Worm (Caenorhabditis elegans) whole organism, young adult: ENCODE data around the gene E02H1.5.

ENCODE experiments used
- B0261.1 ChIP-seq: sonication (generic microtip); optimal IDR thresholded peaks from 2 replicates; lab custom pipeline; 2016; ENCODE audit warnings: mild to moderate bottlenecking, missing genetic modification characterization, moderate library complexity, missing compliant biosample characterization
- C17E4.6 ChIP-seq: fragments of 200-800 bp; sonication (Bioruptor generic); IDR thresholded peaks from 2 replicates; pipeline ENCODE4 v1.3.6; 2022; ENCODE audit warnings: missing genetic modification reagents, missing genetic modification characterization, missing compliant biosample characterization
- F22D6.2 ChIP-seq: sonication (generic microtip); optimal IDR thresholded peaks from 2 replicates; lab custom pipeline; 2016; ENCODE audit warnings: mild to moderate bottlenecking, missing genetic modification characterization, missing compliant biosample characterization
- F57A8.1 ChIP-seq: fragments of 200-800 bp; sonication (Bioruptor generic); optimal IDR thresholded peaks from 2 replicates; lab custom pipeline; 2018; ENCODE audit warnings: mild to moderate bottlenecking, missing genetic modification characterization, moderate library complexity, missing compliant biosample characterization
- F57C9.4 ChIP-seq: sonication (generic microtip); optimal IDR thresholded peaks from 2 replicates; lab custom pipeline; 2017; ENCODE audit warnings: mild to moderate bottlenecking, missing genetic modification characterization, missing compliant biosample characterization
- T07F8.4 ChIP-seq: sonication (generic microtip); optimal IDR thresholded peaks from 2 replicates; lab custom pipeline; 2016; ENCODE audit warnings: mild to moderate bottlenecking, missing genetic modification characterization, moderate library complexity, missing compliant biosample characterization
- Y53G8AR.9 ChIP-seq: fragments of 200-800 bp; sonication (Bioruptor generic); conservative IDR thresholded peaks from 2 replicates; pipeline ENCODE4 v1.3.6; 2022; ENCODE audit warnings: missing genetic modification reagents, missing genetic modification characterization, missing compliant biosample characterization
- Y56A3A.18 ChIP-seq: fragments of 200-800 bp; sonication (Bioruptor generic); IDR thresholded peaks from 2 replicates; pipeline ENCODE4 v1.3.6; 2022; ENCODE audit warnings: missing genetic modification reagents, missing genetic modification characterization, missing compliant biosample characterization
- Y67H2A.10 ChIP-seq: fragments of 200-800 bp; sonication (Bioruptor generic); conservative IDR thresholded peaks from 2 replicates; pipeline ENCODE4 v1.3.6; 2022; ENCODE audit warnings: missing genetic modification reagents, missing genetic modification characterization, missing compliant biosample characterization
- Y79H2A.3 ChIP-seq: fragments of 200-800 bp; sonication (Bioruptor generic); conservative IDR thresholded peaks from 2 replicates; pipeline ENCODE4 v1.3.6; 2022; ENCODE audit warnings: missing genetic modification reagents, missing genetic modification characterization, missing compliant biosample characterization
- akir-1 ChIP-seq: fragments of 200-800 bp; sonication (Bioruptor generic); optimal IDR thresholded peaks from 2 replicates; lab custom pipeline; 2018; ENCODE audit warnings: mild to moderate bottlenecking, missing genetic modification characterization, moderate library complexity, missing compliant biosample characterization
- aptf-2 ChIP-seq: fragments of 200-800 bp; sonication (Bioruptor generic); conservative IDR thresholded peaks from 2 replicates; pipeline ENCODE4 v1.3.6; 2022; ENCODE audit warnings: missing genetic modification reagents, missing genetic modification characterization, missing compliant biosample characterization
- aptf-3 ChIP-seq: fragments of 200-800 bp; sonication (Bioruptor generic); IDR thresholded peaks from 2 replicates; pipeline ENCODE4 v1.3.6; 2022; ENCODE audit warnings: missing genetic modification characterization, missing compliant biosample characterization
- attf-3 ChIP-seq: fragments of 200-800 bp; sonication (Bioruptor generic); conservative IDR thresholded peaks from 2 replicates; pipeline ENCODE4 v1.3.6; 2022; ENCODE audit warnings: missing genetic modification reagents, missing genetic modification characterization, missing compliant biosample characterization
- ccch-3 ChIP-seq: fragments of 200-800 bp; sonication (Bioruptor generic); optimal IDR thresholded peaks from 2 replicates; lab custom pipeline; 2018; ENCODE audit warnings: mild to moderate bottlenecking, missing genetic modification characterization, missing compliant biosample characterization
- cebp-1 ChIP-seq, 2 experiments: fragments of 200-800 bp in 1 of 2; sonication (Bioruptor generic) in 1 of 2; sonication (generic microtip) in 1 of 2; IDR thresholded peaks in 1 of 2; optimal IDR thresholded peaks in 1 of 2; 2 replicates each; pipeline versions ENCODE4 v1.3.6 to Lab custom; 2017 to 2022; ENCODE audit warnings: missing compliant biosample characterization in 2 of 2, missing genetic modification characterization in 2 of 2, mild to moderate bottlenecking in 1 of 2, missing genetic modification reagents in 1 of 2, moderate library complexity in 1 of 2
- die-1 ChIP-seq: sonication (generic microtip); optimal IDR thresholded peaks from 2 replicates; lab custom pipeline; 2016; ENCODE audit warnings: missing genotype, mild to moderate bottlenecking, missing genetic modification characterization, missing compliant biosample characterization
- egl-18 ChIP-seq: fragments of 200-800 bp; sonication (Bioruptor generic); IDR thresholded peaks from 2 replicates; pipeline ENCODE4 v1.3.6; 2022; ENCODE audit warnings: missing genetic modification reagents, missing genetic modification characterization, missing compliant biosample characterization
- egl-44 ChIP-seq: fragments of 200-800 bp; sonication (Bioruptor generic); IDR thresholded peaks from 2 replicates; pipeline ENCODE4 v1.3.6; 2022; ENCODE audit warnings: missing genetic modification reagents, missing genetic modification characterization, missing compliant biosample characterization
- egrh-3 ChIP-seq: fragments of 200-800 bp; sonication (Bioruptor generic); IDR thresholded peaks from 2 replicates; pipeline ENCODE4 v1.3.6; 2022; ENCODE audit warnings: missing genetic modification reagents, missing genetic modification characterization, missing compliant biosample characterization
- him-1 ChIP-seq: sonication (generic microtip); optimal IDR thresholded peaks from 2 replicates; lab custom pipeline; 2016; ENCODE audit warnings: missing genotype, missing genetic modification reagents, missing genetic modification characterization, missing compliant biosample characterization
- hlh-26 ChIP-seq: fragments of 200-800 bp; sonication (Bioruptor generic); conservative IDR thresholded peaks from 2 replicates; pipeline ENCODE4 v1.3.6; 2022; ENCODE audit warnings: missing genetic modification reagents, missing genetic modification characterization, missing compliant biosample characterization
- hmg-1.2 ChIP-seq: fragments of 200-800 bp; sonication (Bioruptor generic); IDR thresholded peaks from 2 replicates; pipeline ENCODE4 v1.3.6; 2022; ENCODE audit warnings: missing genetic modification reagents, missing genetic modification characterization, missing compliant biosample characterization
- hmg-20 ChIP-seq: fragments of 200-800 bp; sonication (Bioruptor generic); IDR thresholded peaks from 2 replicates; pipeline ENCODE4 v1.3.6; 2022; ENCODE audit warnings: missing genetic modification reagents, missing genetic modification characterization, missing compliant biosample characterization
- hsf-1 ChIP-seq: fragments of 200-800 bp; sonication (Bioruptor generic); IDR thresholded peaks from 2 replicates; pipeline ENCODE4 v1.3.6; 2022; ENCODE audit warnings: missing genetic modification reagents, missing genetic modification characterization, missing compliant biosample characterization
- lag-1 ChIP-seq: fragments of 200-800 bp; sonication (Bioruptor generic); IDR thresholded peaks from 2 replicates; pipeline ENCODE4 v1.3.6; 2022; ENCODE audit warnings: missing genetic modification reagents, missing genetic modification characterization, missing compliant biosample characterization
- lin-26 ChIP-seq: fragments of 200-800 bp; sonication (Bioruptor generic); IDR thresholded peaks from 2 replicates; pipeline ENCODE4 v1.3.6; 2022; ENCODE audit warnings: missing genetic modification reagents, missing genetic modification characterization, missing compliant biosample characterization
- lin-54 ChIP-seq: fragments of 200-800 bp; sonication (Bioruptor generic); optimal IDR thresholded peaks from 2 replicates; lab custom pipeline; 2018; ENCODE audit warnings: mild to moderate bottlenecking, missing genetic modification characterization, missing compliant biosample characterization
- madf-8 ChIP-seq: fragments of 200-800 bp; sonication (Bioruptor generic); conservative IDR thresholded peaks from 2 replicates; pipeline ENCODE4 v1.3.6; 2022; ENCODE audit warnings: missing genetic modification reagents, missing genetic modification characterization, missing compliant biosample characterization
- mel-28 ChIP-seq: sonication (generic microtip); optimal IDR thresholded peaks from 2 replicates; lab custom pipeline; 2016; ENCODE audit warnings: borderline replicate concordance, mild to moderate bottlenecking, missing genetic modification characterization, missing compliant biosample characterization
- mes-4 ChIP-seq: sonication (generic microtip); optimal IDR thresholded peaks from 2 replicates; lab custom pipeline; 2016; ENCODE audit warnings: missing genotype, missing genetic modification characterization, missing compliant biosample characterization
- mxl-1 ChIP-seq: sonication (generic microtip); optimal IDR thresholded peaks from 2 replicates; lab custom pipeline; 2016; ENCODE audit warnings: missing genetic modification characterization, missing compliant biosample characterization
- nfya-2 ChIP-seq: fragments of 200-800 bp; sonication (Bioruptor generic); IDR thresholded peaks from 2 replicates; pipeline ENCODE4 v1.3.6; 2022; ENCODE audit warnings: missing genetic modification reagents, missing genetic modification characterization, missing compliant biosample characterization
- nhr-179 ChIP-seq: sonication (generic microtip); optimal IDR thresholded peaks from 2 replicates; lab custom pipeline; 2016; ENCODE audit warnings: mild to moderate bottlenecking, missing genetic modification characterization, missing compliant biosample characterization
- nhr-27 ChIP-seq: fragments of 200-800 bp; sonication (Bioruptor generic); optimal IDR thresholded peaks from 2 replicates; lab custom pipeline; 2018; ENCODE audit warnings: mild to moderate bottlenecking, missing genetic modification characterization, moderate library complexity, missing compliant biosample characterization
- sdz-38 ChIP-seq: sonication (generic microtip); optimal IDR thresholded peaks from 2 replicates; lab custom pipeline; 2016; ENCODE audit warnings: missing genotype, missing genetic modification characterization, missing compliant biosample characterization
- snpc-1.1 ChIP-seq: sonication (generic microtip); optimal IDR thresholded peaks from 2 replicates; lab custom pipeline; 2017; ENCODE audit warnings: missing genetic modification characterization, mild to moderate bottlenecking, missing compliant biosample characterization, antibody characterized with exemption, moderate library complexity, missing genotype, missing genetic modification reagents; ENCODE audit not compliant: insufficient read depth
- snpc-3.4 ChIP-seq: sonication (generic microtip); optimal IDR thresholded peaks from 2 replicates; lab custom pipeline; 2017; ENCODE audit warnings: missing genetic modification characterization, mild to moderate bottlenecking, missing compliant biosample characterization, antibody characterized with exemption, moderate library complexity, missing genotype, missing genetic modification reagents
- tbp1 ChIP-seq: fragments of 200-800 bp; sonication (Bioruptor generic); optimal IDR thresholded peaks from 2 replicates; lab custom pipeline; 2018; ENCODE audit warnings: mild to moderate bottlenecking, missing genetic modification characterization, missing compliant biosample characterization
- xnd-1 ChIP-seq: sonication (generic microtip); optimal IDR thresholded peaks from 2 replicates; lab custom pipeline; 2016; ENCODE audit warnings: missing genotype, missing genetic modification reagents, missing genetic modification characterization, missing compliant biosample characterization
- zfh-2 ChIP-seq: fragments of 200-800 bp; sonication (Bioruptor generic); conservative IDR thresholded peaks from 2 replicates; pipeline ENCODE4 v1.3.6; 2022; ENCODE audit warnings: missing genetic modification reagents, missing genetic modification characterization, missing compliant biosample characterization
- zim-3 ChIP-seq: sonication (generic microtip); optimal IDR thresholded peaks from 2 replicates; lab custom pipeline; 2017; ENCODE audit warnings: mild to moderate bottlenecking, missing genetic modification characterization, moderate library complexity, missing compliant biosample characterization
- ztf-18 ChIP-seq: sonication (generic microtip); optimal IDR thresholded peaks from 2 replicates; lab custom pipeline; 2016; ENCODE audit warnings: missing genotype, mild to moderate bottlenecking, missing genetic modification characterization, missing compliant biosample characterization
- ztf-22 ChIP-seq: fragments of 200-800 bp; sonication (Bioruptor generic); optimal IDR thresholded peaks from 2 replicates; lab custom pipeline; 2018; ENCODE audit warnings: mild to moderate bottlenecking, missing genetic modification characterization, moderate library complexity, missing compliant biosample characterization
- ztf-26 ChIP-seq: sonication (generic microtip); optimal IDR thresholded peaks from 2 replicates; lab custom pipeline; 2017; ENCODE audit warnings: missing genetic modification characterization, missing compliant biosample characterization
- ztf-3 ChIP-seq: fragments of 200-800 bp; sonication (Bioruptor generic); optimal IDR thresholded peaks from 2 replicates; lab custom pipeline; 2018; ENCODE audit warnings: mild to moderate bottlenecking, missing genetic modification characterization, missing compliant biosample characterization

E02H1.5 gene

DNA sequence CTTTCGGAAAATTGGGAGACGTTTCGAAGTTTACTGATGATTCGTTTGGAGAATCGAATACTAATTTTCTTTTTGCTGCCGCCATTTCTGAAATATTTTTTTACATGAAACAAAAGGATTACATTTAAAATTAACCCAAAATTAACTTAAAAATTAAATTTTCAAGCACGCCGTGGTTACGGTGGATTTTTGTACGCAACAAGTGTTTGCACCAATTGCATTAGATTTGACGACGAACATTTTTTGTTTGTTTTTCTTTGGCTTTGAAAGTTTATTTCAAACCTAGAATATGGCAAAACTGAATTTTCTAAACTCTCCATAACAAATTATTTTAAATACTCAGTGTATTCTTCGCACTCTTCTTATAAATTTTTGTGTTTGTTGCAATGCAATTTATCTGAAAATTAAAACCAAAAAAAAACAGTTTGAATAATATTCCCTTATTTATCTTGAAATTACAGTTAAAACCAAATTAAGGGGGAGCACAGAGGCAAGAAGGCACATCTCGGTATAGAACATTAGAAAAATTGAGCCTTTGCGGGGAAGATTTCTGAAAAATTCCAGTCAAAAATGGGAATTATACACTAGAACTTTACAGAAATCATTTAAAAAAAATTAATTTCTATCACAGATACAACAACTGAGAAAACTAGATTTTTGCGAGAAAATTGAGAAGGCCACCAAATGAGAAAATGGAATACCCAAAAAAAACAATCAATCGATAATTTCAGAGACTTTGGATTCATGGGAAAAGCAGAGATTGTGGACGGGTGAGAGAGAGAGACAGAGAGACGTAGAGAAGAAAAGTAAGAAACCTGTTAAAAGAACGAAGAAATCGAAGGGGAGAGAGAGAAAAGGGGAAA is 22.2 kb downstream of the E02H1.5 start, which contains the start of gene hal-3 (continued):
- TF ChIP-seq lin-26 (GFP tag; lab: Robert Waterston, UW) (no peak), Y79H2A.3 (GFP tag; lab: Robert Waterston, UW) (no peak), zim-3 (tag; lab: Kevin White, UChicago) (no peak), zfh-2 (GFP tag; lab: Robert Waterston, UW) (no peak), Y56A3A.18 (no peak), F57A8.1 (GFP tag; lab: Kevin White, UChicago) (no peak), Y53G8AR.9 (GFP tag; lab: Robert Waterston, UW) (peak; percentile 73; the same call in 1 of the 2 replicates), ztf-18 (no peak), sdz-38 (tag; lab: Kevin White, UChicago) (no peak), mxl-1 (tag; lab: Kevin White, UChicago) (no peak), lin-54 (GFP tag; lab: Kevin White, UChicago) (peak; percentile 25), snpc-3.4 (tag; lab: Kevin White, UChicago) (no peak), lag-1 (GFP tag; lab: Robert Waterston, UW) (no peak), xnd-1 (no peak), hsf-1 (GFP tag; lab: Robert Waterston, UW) (no peak), tbp1 (GFP tag; lab: Kevin White, UChicago) (peak; percentile 20), T07F8.4 (tag; lab: Kevin White, UChicago) (no peak), aptf-3 (GFP tag; lab: Robert Waterston, UW) (no peak), attf-3 (GFP tag; lab: Robert Waterston, UW) (no peak; the same call in 1 of the 2 replicates), C17E4.6 (GFP tag; lab: Robert Waterston, UW) (no peak), mes-4 (no peak), ztf-22 (GFP tag; lab: Kevin White, UChicago) (no peak), cebp-1 (GFP tag; IDR thresholded peaks at IDR 0.05; lab: Robert Waterston, UW) (no peak), cebp-1 (tag; optimal IDR thresholded peaks at IDR 0.05; lab: Kevin White, UChicago) (peak; percentile 61), hmg-1.2 (no peak), him-1 (tag; lab: Kevin White, UChicago) (peak; percentile 23), F22D6.2 (tag; lab: Kevin White, UChicago) (no peak), ztf-3 (GFP tag; lab: Kevin White, UChicago) (no peak), aptf-2 (GFP tag; lab: Robert Waterston, UW) (no peak), nhr-179 (no peak), ztf-26 (tag; lab: Kevin White, UChicago) (no peak), nhr-27 (tag; lab: Kevin White, UChicago) (no peak), hmg-20 (GFP tag; lab: Robert Waterston, UW) (no peak), mel-28 (tag; lab: Kevin White, UChicago) (no peak), egl-44 (GFP tag; lab: Robert Waterston, UW) (peak; percentile 9; the same call in 1 of the 2 replicates), hlh-26 (GFP tag; lab: Robert Waterston, UW) (no peak), Y67H2A.10 (GFP tag; lab: Robert Waterston, UW) (no peak), akir-1 (GFP tag; lab: Kevin White, UChicago) (no peak), madf-8 (GFP tag; lab: Robert Waterston, UW) (no peak), B0261.1 (tag; lab: Kevin White, UChicago) (no peak), ccch-3 (GFP tag; lab: Kevin White, UChicago) (no peak), die-1 (no peak), F57C9.4 (tag; lab: Kevin White, UChicago) (no peak), nfya-2 (GFP tag; lab: Robert Waterston, UW) (no peak), snpc-1.1 (tag; lab: Kevin White, UChicago) (no peak), egrh-3 (GFP tag; lab: Robert Waterston, UW) (no peak), egl-18 (0 out of 2 replicates have a peak, but pooled peaks have one; percentile 24)
